Worm (Caenorhabditis elegans) whole organism, young adult: ENCODE results near the gene set-4.

Experiments used
- B0019.2 ChIP-seq: fragments of 200-800 bp; sonication (Bioruptor generic); conservative IDR thresholded peaks from 2 replicates; pipeline ENCODE4 v1.3.6; 2022; ENCODE audit warnings: missing genetic modification reagents, missing genetic modification characterization, missing compliant biosample characterization
- F22D6.2 ChIP-seq: sonication (generic microtip); optimal IDR thresholded peaks from 2 replicates; lab custom pipeline; 2016; ENCODE audit warnings: mild to moderate bottlenecking, missing genetic modification characterization, missing compliant biosample characterization
- akir-1 ChIP-seq: fragments of 200-800 bp; sonication (Bioruptor generic); optimal IDR thresholded peaks from 2 replicates; lab custom pipeline; 2018; ENCODE audit warnings: mild to moderate bottlenecking, missing genetic modification characterization, moderate library complexity, missing compliant biosample characterization
- ccch-3 ChIP-seq: fragments of 200-800 bp; sonication (Bioruptor generic); optimal IDR thresholded peaks from 2 replicates; lab custom pipeline; 2018; ENCODE audit warnings: mild to moderate bottlenecking, missing genetic modification characterization, missing compliant biosample characterization
- ceh-79 ChIP-seq: sonication (generic microtip); optimal IDR thresholded peaks from 2 replicates; lab custom pipeline; 2017; ENCODE audit warnings: mild to moderate bottlenecking, missing genetic modification characterization, missing compliant biosample characterization
- efl-1 ChIP-seq: fragments of 150-350 bp; optimal IDR thresholded peaks from 2 replicates; lab custom pipeline; 2014; ENCODE audit warnings: missing biosample characterization, missing genetic modification reagents, missing genetic modification characterization
- nfyb-1 ChIP-seq: fragments of 200-800 bp; sonication (Bioruptor generic); IDR thresholded peaks from 2 replicates; pipeline ENCODE4 v1.3.6; 2022; ENCODE audit warnings: missing genetic modification reagents, missing genetic modification characterization, missing compliant biosample characterization
- pha-4 ChIP-seq: fragments of 150-350 bp; sonication (generic microtip); optimal IDR thresholded peaks from 2 replicates; lab custom pipeline; 2014; ENCODE audit warnings: missing biosample characterization, missing genetic modification reagents, missing genetic modification characterization
- tbx-9 ChIP-seq: sonication (generic microtip); optimal IDR thresholded peaks from 2 replicates; lab custom pipeline; 2016; ENCODE audit warnings: borderline replicate concordance, missing genetic modification characterization, inconsistent platforms, missing compliant biosample characterization
- unc-130 ChIP-seq: sonication (generic microtip); optimal IDR thresholded peaks from 2 replicates; lab custom pipeline; 2016; ENCODE audit warnings: missing genetic modification reagents, missing genetic modification characterization, missing compliant biosample characterization

DNA sequence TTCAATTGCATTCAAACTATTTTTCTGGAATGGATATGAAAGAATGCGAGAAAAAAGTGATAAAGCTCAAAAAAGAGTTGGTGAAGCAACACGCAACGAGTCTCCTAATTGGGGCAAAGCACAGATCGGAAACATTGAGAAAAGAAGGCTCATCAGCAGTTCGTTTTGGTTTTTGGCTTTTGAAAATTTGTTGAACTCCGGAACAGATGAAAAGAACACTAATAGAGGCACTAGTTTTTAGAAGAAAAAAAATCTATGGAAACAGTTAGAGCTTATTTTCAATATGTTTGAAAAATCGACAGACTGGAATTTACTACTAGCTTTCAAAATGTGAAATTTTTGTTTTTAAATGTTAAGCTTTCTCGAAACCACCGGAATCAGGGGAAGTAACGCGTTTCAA is 19.3 kb downstream of the set-4 start:
- TF ChIP-seq nfyb-1 (GFP tag; lab: Robert Waterston, UW), result no peak
- no peak for TF ChIP-seq unc-130 (GFP tag; lab: Kevin White, UChicago)
- no peak for TF ChIP-seq ccch-3 (GFP tag; lab: Kevin White, UChicago)
- TF ChIP-seq tbx-9, result no peak
- TF ChIP-seq ceh-79 (tag; lab: Kevin White, UChicago), result no peak
- no peak for TF ChIP-seq F22D6.2
- TF ChIP-seq pha-4 (tag; lab: Kevin White, UChicago), result no peak
- no peak for TF ChIP-seq efl-1
- TF ChIP-seq akir-1 (GFP tag; lab: Kevin White, UChicago), result no peak
- TF ChIP-seq B0019.2 (GFP tag; lab: Robert Waterston, UW), result no peak
